Worm (Caenorhabditis elegans): ENCODE results near the gene F53C11.5.

F53C11.5 gene

ce11 chrV:13843147-13843546 lies 55.8 kb downstream of the F53C11.5 start, which contains the start of gene srx-130:
Gene srx-130, plus strand, starts transcription at chrV:13843447.
- TF ChIP-seq lin-1 (GFP tag; IDR thresholded peaks at IDR 0.05) (no peak), arid-1 (GFP tag; conservative IDR thresholded peaks at IDR 0.05) (no peak), aly-2 (tag; optimal IDR thresholded peaks at IDR 0.05) (no peak), dpl-1 (GFP tag; optimal IDR thresholded peaks at IDR 0.05) (no peak), F44E2.7 (GFP tag; IDR thresholded peaks at IDR 0.05) (no peak), dve-1 (tag; optimal IDR thresholded peaks at IDR 0.05; ENCODE audit: insufficient read depth) (no peak), duxl-1 (tag; optimal IDR thresholded peaks at IDR 0.05; ENCODE audit: poor library complexity) (no peak), fos-1 (tag; optimal IDR thresholded peaks at IDR 0.05) (no peak), nhr-6 (tag; optimal IDR thresholded peaks at IDR 0.05) (no peak), unc-39 (tag; optimal IDR thresholded peaks at IDR 0.05) (no peak), nhr-102 (tag; optimal IDR thresholded peaks at IDR 0.05) (no peak), ZK337.2 (GFP tag; IDR thresholded peaks at IDR 0.05) (no peak), snpc-4 (tag; optimal IDR thresholded peaks at IDR 0.05) (no peak), mes-2 (tag; optimal IDR thresholded peaks at IDR 0.05; ENCODE audit: poor library complexity, severe bottlenecking) (no peak), pha-4 (GFP tag; IDR thresholded peaks at IDR 0.05) (no peak), pha-4 (tag; optimal IDR thresholded peaks at IDR 0.05) (no peak), F10B5.3 (tag; optimal IDR thresholded peaks at IDR 0.05) (no peak)

DNA sequence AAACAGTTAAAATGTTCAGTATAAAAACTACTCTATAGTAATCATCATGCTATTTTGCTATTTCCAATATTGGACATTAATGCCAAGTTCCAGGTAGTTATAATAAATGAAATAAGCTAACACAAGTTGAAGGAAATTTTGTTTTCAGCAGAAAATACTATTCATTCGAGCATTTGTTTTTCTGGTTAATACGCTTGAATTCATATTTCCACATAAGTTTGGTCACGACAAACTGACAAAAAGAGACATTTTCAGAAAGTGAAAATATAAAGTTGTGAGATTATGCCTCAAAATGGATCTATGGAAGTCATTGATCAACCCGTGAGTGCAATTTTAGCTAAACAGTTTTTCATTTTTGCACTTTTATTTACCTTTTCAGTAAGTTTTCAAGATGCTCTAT lies 57.8 kb downstream of the F53C11.5 start, which contains the start of gene srx-131:
TSS of gene srx-131 (plus strand) at position 301 of the 400 bp plus-strand sequence.
- TF ChIP-seq aha-1 (tag) (peak; percentile 33), fos-1 (tag; optimal IDR thresholded peaks at IDR 0.05) (no peak), lir-3 (tag; optimal IDR thresholded peaks at IDR 0.05) (no peak), mes-2 (tag; optimal IDR thresholded peaks at IDR 0.05; ENCODE audit: poor library complexity, severe bottlenecking) (no peak), ama-1 (optimal IDR thresholded peaks at IDR 0.05) (no peak)
